Worm (Caenorhabditis elegans) whole organism, early embryonic: ENCODE data around the gene dod-21.

Source experiments
- B0310.2 ChIP-seq: sonication (generic microtip); optimal IDR thresholded peaks from 2 replicates; lab custom pipeline; 2016; ENCODE audit warnings: mild to moderate bottlenecking, missing genetic modification characterization, missing compliant biosample characterization
- F13C5.2 ChIP-seq: sonication (generic microtip); optimal IDR thresholded peaks from 2 replicates; lab custom pipeline; 2017; ENCODE audit warnings: mild to moderate bottlenecking, missing genetic modification characterization, inconsistent platforms, missing compliant biosample characterization
- aly-1 ChIP-seq: sonication (generic microtip); optimal IDR thresholded peaks from 2 replicates; lab custom pipeline; 2016; ENCODE audit warnings: missing genetic modification characterization, missing compliant biosample characterization
- ama-1 ChIP-seq: fragments of 150-350 bp; optimal IDR thresholded peaks from 2 replicates; lab custom pipeline; 2014
- ceh-13 ChIP-seq: fragments of 200-800 bp; sonication (Bioruptor generic); optimal IDR thresholded peaks from 2 replicates; lab custom pipeline; 2018; ENCODE audit warnings: mild to moderate bottlenecking, missing genetic modification characterization, missing compliant biosample characterization
- ceh-36 ChIP-seq: sonication (generic microtip); optimal IDR thresholded peaks from 2 replicates; lab custom pipeline; 2016; ENCODE audit warnings: missing genetic modification characterization, inconsistent platforms, missing compliant biosample characterization
- ets-7 ChIP-seq: sonication (generic microtip); optimal IDR thresholded peaks from 2 replicates; lab custom pipeline; 2016; ENCODE audit warnings: missing genotype, missing genetic modification characterization, missing compliant biosample characterization
- flt-1 ChIP-seq: fragments of 200-800 bp; sonication (Bioruptor generic); IDR thresholded peaks from 2 replicates; pipeline ENCODE4 v1.3.6; 2022; ENCODE audit warnings: missing genetic modification characterization, missing compliant biosample characterization
- hmbx-1 ChIP-seq: sonication (generic microtip); optimal IDR thresholded peaks from 2 replicates; lab custom pipeline; 2016; ENCODE audit warnings: mild to moderate bottlenecking, missing genetic modification characterization, missing compliant biosample characterization
- hmg-4 ChIP-seq: fragments of 200-800 bp; sonication (Bioruptor generic); optimal IDR thresholded peaks from 2 replicates; lab custom pipeline; 2018; ENCODE audit warnings: mild to moderate bottlenecking, missing genetic modification characterization, missing compliant biosample characterization
- hnd-1 ChIP-seq: sonication (generic microtip); optimal IDR thresholded peaks from 2 replicates; lab custom pipeline; 2016; ENCODE audit warnings: missing genetic modification characterization, missing compliant biosample characterization
- pes-1 ChIP-seq: fragments of 200-800 bp; sonication (Bioruptor generic); IDR thresholded peaks from 2 replicates; pipeline ENCODE4 v1.3.6; 2022; ENCODE audit warnings: missing genetic modification reagents, missing genetic modification characterization, missing compliant biosample characterization
- scrt-1 ChIP-seq: fragments of 200-800 bp; sonication (Bioruptor generic); IDR thresholded peaks from 2 replicates; pipeline ENCODE4 v1.3.6; 2022; ENCODE audit warnings: missing genetic modification characterization, missing compliant biosample characterization
- sea-1 ChIP-seq: fragments of 200-800 bp; sonication (Bioruptor generic); conservative IDR thresholded peaks from 2 replicates; pipeline ENCODE4 v1.3.6; 2022; ENCODE audit warnings: missing genetic modification characterization, missing compliant biosample characterization
- tbx-11 ChIP-seq: fragments of 200-800 bp; sonication (Bioruptor generic); IDR thresholded peaks from 2 replicates; pipeline ENCODE4 v1.3.6; 2022; ENCODE audit warnings: missing genetic modification characterization, missing compliant biosample characterization
- tbx-37 ChIP-seq: fragments of 200-800 bp; sonication (Bioruptor generic); conservative IDR thresholded peaks from 2 replicates; pipeline ENCODE4 v1.3.6; 2022; ENCODE audit warnings: missing genetic modification reagents, missing genetic modification characterization, missing compliant biosample characterization
- tra-4 ChIP-seq: sonication (generic microtip); optimal IDR thresholded peaks from 2 replicates; lab custom pipeline; 2017; ENCODE audit warnings: missing genetic modification characterization, missing compliant biosample characterization

The dod-21 gene

DNA sequence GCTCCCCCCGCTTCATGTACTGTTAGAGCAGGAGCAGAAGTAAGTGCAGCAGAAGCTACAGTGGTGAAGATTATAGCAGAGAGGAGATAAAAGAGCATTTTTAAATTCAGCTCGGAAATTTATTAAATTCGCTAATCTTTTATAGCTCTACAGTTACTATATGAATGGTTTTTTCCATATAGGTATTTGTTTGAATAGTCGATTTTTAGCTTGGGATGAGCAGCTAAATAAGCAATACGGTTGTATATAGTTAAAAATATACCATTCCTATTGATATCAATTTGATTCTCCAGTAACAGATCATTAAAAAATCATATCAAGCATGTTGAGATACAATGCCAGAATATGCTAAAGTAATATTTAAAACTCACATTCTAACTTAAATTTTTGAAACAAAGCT lies 9.9 kb upstream of the dod-21 start, which contains the start of gene srlf-5:
Gene srlf-5, minus strand, starts transcription at position 101 of the 400 bp plus-strand sequence.
- TF ChIP-seq tbx-11 = no peak
- TF ChIP-seq hmg-4 (GFP tag; lab: Kevin White, UChicago) = no peak
- no peak for TF ChIP-seq sea-1 (GFP tag; lab: Robert Waterston, UW)
- no peak for TF ChIP-seq ceh-36
- TF ChIP-seq tra-4 (tag; lab: Kevin White, UChicago) = no peak

DNA sequence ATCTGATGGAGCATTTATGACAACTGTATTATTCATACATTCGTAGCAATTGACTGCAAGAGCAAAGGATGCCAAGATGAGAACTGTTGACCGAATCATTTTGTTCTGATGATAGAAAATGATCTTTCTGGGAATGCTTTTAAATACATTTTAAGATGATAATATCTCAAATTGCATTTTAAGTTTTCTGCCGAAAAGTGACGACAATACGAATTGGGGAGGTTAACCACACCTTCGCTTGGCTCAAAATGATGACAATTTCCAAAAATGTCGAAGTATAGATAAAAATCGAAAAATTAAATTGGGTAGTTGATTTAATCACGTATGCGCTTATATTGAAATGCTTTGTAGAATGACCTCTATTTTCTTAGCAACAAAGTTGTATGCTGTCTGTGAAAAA lies 4.7 kb downstream of the dod-21 start, which contains the start of gene dod-24:
Gene dod-24, minus strand, starts transcription at position 101 of the 400 bp plus-strand sequence.
- no peak for TF ChIP-seq pes-1
- no peak for TF ChIP-seq ama-1 (lab: Kevin White, UChicago)
- TF ChIP-seq tbx-37 (GFP tag; lab: Robert Waterston, UW) = no peak
- TF ChIP-seq sea-1 (GFP tag; lab: Robert Waterston, UW) = no peak

ce11 chrIV:12942633-12943032 lies 6.1 kb downstream of the dod-21 start, which contains the start of gene dct-19:
Gene dct-19 (plus strand): TSS chrIV:12942933.
- TF ChIP-seq ceh-36 = no peak
- TF ChIP-seq aly-1 (tag; lab: Kevin White, UChicago) = no peak
- TF ChIP-seq ceh-13 (GFP tag; lab: Kevin White, UChicago) = no peak
- TF ChIP-seq flt-1 (GFP tag; lab: Robert Waterston, UW) = no peak
- TF ChIP-seq B0310.2 (tag; lab: Kevin White, UChicago) = no peak
- TF ChIP-seq tbx-37 (GFP tag; lab: Robert Waterston, UW) = no peak
- TF ChIP-seq tra-4 (tag; lab: Kevin White, UChicago) = no peak
- no peak for TF ChIP-seq F13C5.2 (tag; lab: Kevin White, UChicago)
- no peak for TF ChIP-seq pes-1
- no peak for TF ChIP-seq hmg-4 (GFP tag; lab: Kevin White, UChicago)
- TF ChIP-seq ama-1 (lab: Kevin White, UChicago) = no peak
- TF ChIP-seq ets-7 (tag; lab: Kevin White, UChicago) = no peak
- no peak for TF ChIP-seq hmbx-1 (tag; lab: Kevin White, UChicago)
- no peak for TF ChIP-seq hnd-1
- no peak for TF ChIP-seq scrt-1 (GFP tag; lab: Robert Waterston, UW)
- no peak for TF ChIP-seq sea-1 (GFP tag; lab: Robert Waterston, UW)
- no peak for TF ChIP-seq tbx-11

ce11 chrIV:12946488-12946887 lies 9.9 kb downstream of the dod-21 start, which contains the start of gene F55G11.1:
Gene F55G11.1 (minus strand): TSS chrIV:12946588.
- TF ChIP-seq ets-7 (tag; lab: Kevin White, UChicago) (no peak), pes-1 (no peak), ceh-36 (no peak), scrt-1 (GFP tag; lab: Robert Waterston, UW) (no peak), ceh-13 (GFP tag; lab: Kevin White, UChicago) (no peak), B0310.2 (tag; lab: Kevin White, UChicago) (no peak), F13C5.2 (tag; lab: Kevin White, UChicago) (no peak), ama-1 (lab: Kevin White, UChicago) (no peak)

ce11 chrIV:12948470-12948869 lies 11.9 kb downstream of the dod-21 start, which contains the start of gene F55G11.10:
Gene F55G11.10 (plus strand): TSS chrIV:12948770.
- TF ChIP-seq tbx-37 (GFP tag; lab: Robert Waterston, UW) (no peak), aly-1 (tag; lab: Kevin White, UChicago) (no peak), ceh-13 (GFP tag; lab: Kevin White, UChicago) (no peak), hmg-4 (GFP tag; lab: Kevin White, UChicago) (no peak), F13C5.2 (tag; lab: Kevin White, UChicago) (no peak), ceh-36 (no peak), B0310.2 (tag; lab: Kevin White, UChicago) (no peak), tra-4 (tag; lab: Kevin White, UChicago) (no peak), hmbx-1 (tag; lab: Kevin White, UChicago) (no peak), flt-1 (GFP tag; lab: Robert Waterston, UW) (no peak), tbx-11 (no peak), sea-1 (GFP tag; lab: Robert Waterston, UW) (no peak), pes-1 (no peak), hnd-1 (no peak), ama-1 (lab: Kevin White, UChicago) (no peak), scrt-1 (GFP tag; lab: Robert Waterston, UW) (no peak), ets-7 (tag; lab: Kevin White, UChicago) (no peak)

ce11 chrIV:12957730-12958129 lies 21.2 kb downstream of the dod-21 start, which contains the start of gene F55G11.6:
Gene F55G11.6 (plus strand): TSS chrIV:12958030.
- TF ChIP-seq tra-4 (tag; lab: Kevin White, UChicago) (no peak), ceh-36 (no peak), flt-1 (GFP tag; lab: Robert Waterston, UW) (no peak), tbx-37 (GFP tag; lab: Robert Waterston, UW) (no peak), F13C5.2 (tag; lab: Kevin White, UChicago) (no peak), tbx-11 (no peak), ets-7 (tag; lab: Kevin White, UChicago) (no peak), hnd-1 (no peak), ama-1 (lab: Kevin White, UChicago) (no peak), ceh-13 (GFP tag; lab: Kevin White, UChicago) (no peak), hmbx-1 (tag; lab: Kevin White, UChicago) (no peak), sea-1 (GFP tag; lab: Robert Waterston, UW) (no peak), scrt-1 (GFP tag; lab: Robert Waterston, UW) (no peak), B0310.2 (tag; lab: Kevin White, UChicago) (no peak), pes-1 (no peak), hmg-4 (GFP tag; lab: Kevin White, UChicago) (no peak), aly-1 (tag; lab: Kevin White, UChicago) (no peak)

- TF ChIP-seq tbx-11 (no peak), ceh-13 (GFP tag; lab: Kevin White, UChicago) (no peak), hnd-1 (no peak), F13C5.2 (tag; lab: Kevin White, UChicago) (no peak), sea-1 (GFP tag; lab: Robert Waterston, UW) (no peak), hmbx-1 (tag; lab: Kevin White, UChicago) (no peak), ceh-36 (no peak), tra-4 (tag; lab: Kevin White, UChicago) (no peak), ama-1 (lab: Kevin White, UChicago) (no peak), flt-1 (GFP tag; lab: Robert Waterston, UW) (no peak), aly-1 (tag; lab: Kevin White, UChicago) (no peak), tbx-37 (GFP tag; lab: Robert Waterston, UW) (no peak), pes-1 (no peak), hmg-4 (GFP tag; lab: Kevin White, UChicago) (no peak), B0310.2 (tag; lab: Kevin White, UChicago) (no peak), ets-7 (tag; lab: Kevin White, UChicago) (no peak), scrt-1 (GFP tag; lab: Robert Waterston, UW) (no peak)
These were observed 23.6 kb downstream of the dod-21 start, which contains the start of gene F55G11.7 for ce11 chrIV:12960136-12960535. Gene F55G11.7 (plus strand): TSS chrIV:12960436.
